Worm (Caenorhabditis elegans) whole organism, L2 larva: ENCODE measurements around the gene nhr-26.

ENCODE experiments used
- C34F6.9 ChIP-seq: fragments of 150-350 bp; optimal IDR thresholded peaks from 2 replicates; lab custom pipeline; 2014; ENCODE audit warnings: missing biosample characterization, missing genetic modification characterization
- F13H6.1 ChIP-seq: sonication (generic microtip); optimal IDR thresholded peaks from 2 replicates; lab custom pipeline; 2016; ENCODE audit warnings: missing genetic modification characterization, missing compliant biosample characterization
- R02D3.7 ChIP-seq: fragments of 150-350 bp; optimal IDR thresholded peaks from 2 replicates; lab custom pipeline; 2014; ENCODE audit warnings: missing biosample characterization, missing genetic modification characterization
- Y55F3AM.14 ChIP-seq: fragments of 200-800 bp; sonication (Bioruptor generic); optimal IDR thresholded peaks from 2 replicates; lab custom pipeline; 2018; ENCODE audit warnings: mild to moderate bottlenecking, missing genetic modification characterization, missing compliant biosample characterization
- aly-2 ChIP-seq: fragments of 150-350 bp; optimal IDR thresholded peaks from 2 replicates; lab custom pipeline; 2014; ENCODE audit warnings: missing biosample characterization, missing genetic modification characterization
- ceh-16 ChIP-seq: fragments of 150-350 bp; optimal IDR thresholded peaks from 2 replicates; lab custom pipeline; 2014; ENCODE audit warnings: missing biosample characterization, missing genetic modification characterization
- crh-2 ChIP-seq: sonication (generic microtip); optimal IDR thresholded peaks from 2 replicates; lab custom pipeline; 2017; ENCODE audit warnings: missing biosample characterization, missing genetic modification characterization
- egl-27 ChIP-seq: sonication (generic microtip); optimal IDR thresholded peaks from 3 replicates; lab custom pipeline; 2017; ENCODE audit warnings: missing biosample characterization, missing genetic modification reagents, missing genetic modification characterization
- elt-3 ChIP-seq: sonication (generic microtip); optimal IDR thresholded peaks from 2 replicates; lab custom pipeline; 2017; ENCODE audit warnings: missing biosample characterization, missing genetic modification characterization
- gmeb-1 ChIP-seq: fragments of 150-350 bp; optimal IDR thresholded peaks from 2 replicates; lab custom pipeline; 2014; ENCODE audit warnings: missing biosample characterization, missing genetic modification characterization
- lin-11 ChIP-seq: fragments of 150-350 bp; sonication (generic microtip); optimal IDR thresholded peaks from 2 replicates; lab custom pipeline; 2014; ENCODE audit warnings: missing biosample characterization, missing genetic modification characterization, inconsistent platforms, mixed read lengths
- lin-13 ChIP-seq: fragments of 150-350 bp; optimal IDR thresholded peaks from 2 replicates; lab custom pipeline; 2014; ENCODE audit warnings: missing biosample characterization, missing genetic modification reagents, missing genetic modification characterization
- mab-5 ChIP-seq: fragments of 150-350 bp; optimal IDR thresholded peaks from 2 replicates; lab custom pipeline; 2014; ENCODE audit warnings: missing biosample characterization, missing genetic modification characterization
- mbf-1 ChIP-seq: sonication (generic microtip); optimal IDR thresholded peaks from 2 replicates; lab custom pipeline; 2017; ENCODE audit warnings: missing biosample characterization, missing genetic modification characterization
- nhr-10 ChIP-seq: sonication (generic microtip); optimal IDR thresholded peaks from 2 replicates; lab custom pipeline; 2017; ENCODE audit warnings: missing biosample characterization, missing genetic modification characterization
- nhr-11 ChIP-seq: fragments of 150-350 bp; optimal IDR thresholded peaks from 2 replicates; lab custom pipeline; 2014; ENCODE audit warnings: missing biosample characterization, missing genetic modification characterization
- nhr-129 ChIP-seq: fragments of 150-350 bp; optimal IDR thresholded peaks from 2 replicates; lab custom pipeline; 2014; ENCODE audit warnings: missing biosample characterization, missing genetic modification characterization
- nhr-23 ChIP-seq: fragments of 150-350 bp; optimal IDR thresholded peaks from 2 replicates; lab custom pipeline; 2014; ENCODE audit warnings: missing biosample characterization, missing genetic modification reagents, missing genetic modification characterization
- nhr-25 ChIP-seq: fragments of 150-350 bp; sonication (generic microtip); optimal IDR thresholded peaks from 3 replicates; lab custom pipeline; 2014; ENCODE audit warnings: missing biosample characterization, missing genetic modification characterization
- nhr-77 ChIP-seq: fragments of 150-350 bp; optimal IDR thresholded peaks from 2 replicates; lab custom pipeline; 2014; ENCODE audit warnings: missing biosample characterization, missing genetic modification characterization
- peb-1 ChIP-seq: fragments of 150-350 bp; optimal IDR thresholded peaks from 2 replicates; lab custom pipeline; 2014; ENCODE audit warnings: missing biosample characterization, missing genetic modification characterization
- sem-4 ChIP-seq: fragments of 150-350 bp; optimal IDR thresholded peaks from 2 replicates; lab custom pipeline; 2014; ENCODE audit warnings: missing biosample characterization, missing genetic modification reagents, missing genetic modification characterization
- sma-9 ChIP-seq, 2 experiments: fragments of 150-350 bp in 1 of 2; sonication (generic microtip) in 1 of 2; optimal IDR thresholded peaks; 2 replicates each; lab custom pipeline; 2014 to 2016; ENCODE audit warnings: missing genetic modification characterization in 2 of 2, mild to moderate bottlenecking in 1 of 2, missing biosample characterization in 1 of 2, missing compliant biosample characterization in 1 of 2, missing genetic modification reagents in 1 of 2, moderate library complexity in 1 of 2
- snpc-4 ChIP-seq: fragments of 150-350 bp; optimal IDR thresholded peaks from 2 replicates; lab custom pipeline; 2014; ENCODE audit warnings: missing biosample characterization, missing genetic modification characterization
- unc-55 ChIP-seq: fragments of 150-350 bp; sonication (generic microtip); optimal IDR thresholded peaks from 3 replicates; lab custom pipeline; 2014; ENCODE audit warnings: missing biosample characterization, missing genetic modification reagents, missing genetic modification characterization
- unc-62 ChIP-seq: fragments of 150-350 bp; optimal IDR thresholded peaks from 2 replicates; lab custom pipeline; 2014; ENCODE audit warnings: missing biosample characterization, missing genetic modification reagents, missing genetic modification characterization
- ztf-4 ChIP-seq: fragments of 150-350 bp; optimal IDR thresholded peaks from 2 replicates; lab custom pipeline; 2014; ENCODE audit warnings: missing biosample characterization, missing genetic modification characterization

Gene nhr-26

DNA sequence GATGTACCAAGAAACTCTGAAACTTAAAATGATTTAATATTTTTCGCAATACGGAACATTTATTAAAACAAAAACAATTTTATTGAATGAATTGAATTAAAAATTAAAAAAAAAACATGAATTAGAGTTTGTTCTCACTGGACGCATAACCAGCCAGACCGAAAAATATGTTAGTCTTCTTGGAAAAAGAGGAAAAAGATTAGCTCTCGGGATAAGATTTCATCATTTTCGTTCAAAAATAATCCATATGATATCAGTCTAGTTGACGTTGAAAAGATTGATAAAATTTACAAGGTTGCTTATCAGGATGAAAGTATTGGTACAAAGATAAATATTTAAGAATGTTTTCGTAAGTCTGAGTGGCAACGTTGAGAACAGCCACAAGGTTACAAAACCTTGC is at the start of gene nhr-26:
Gene nhr-26 (minus strand): TSS at position 10 of the 400 bp plus-strand sequence.
- TF ChIP-seq sma-9 (GFP tag; optimal IDR thresholded peaks at IDR 0.05; lab: Kevin White, UChicago) = no peak
- no peak for TF ChIP-seq sma-9 (tag; optimal IDR thresholded peaks at IDR 0.05; lab: Kevin White, UChicago)
- TF ChIP-seq mbf-1 (tag; lab: Kevin White, UChicago) = no peak

DNA sequence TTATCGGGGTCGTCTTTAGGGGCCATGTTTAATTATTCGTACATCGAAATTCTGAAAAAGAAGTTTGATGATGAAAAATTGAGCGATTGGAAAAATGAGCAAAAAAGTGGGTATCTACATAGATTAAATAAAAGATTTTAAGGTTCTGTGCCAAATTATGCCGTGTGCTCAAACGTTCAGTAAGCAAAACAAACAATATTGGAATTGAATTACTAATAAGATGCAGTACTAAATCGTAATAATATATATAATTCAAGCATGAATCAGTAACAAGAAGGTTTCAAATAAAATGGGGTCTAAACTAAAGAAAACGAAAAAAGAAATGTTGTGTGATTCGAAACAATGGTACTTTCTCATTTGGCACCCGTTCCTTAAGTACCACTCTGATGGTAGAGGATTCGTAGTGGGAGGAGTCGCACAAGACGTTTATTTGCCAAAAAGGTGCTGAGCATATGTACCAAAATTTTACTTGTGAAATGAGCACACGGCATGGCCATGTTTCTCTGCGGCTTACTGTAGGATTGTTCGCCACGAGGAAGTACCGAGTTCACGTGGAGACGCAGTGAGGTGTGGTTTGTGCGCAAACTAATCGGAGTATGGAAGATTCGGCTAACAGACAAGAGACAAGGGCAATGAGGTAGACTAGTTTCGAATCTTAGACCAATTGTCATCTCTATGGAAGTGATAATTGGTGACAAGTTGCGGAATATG is 49.4 kb upstream of the nhr-26 start, which contains the start of gene pgp-14:
Gene pgp-14 (minus strand): TSS at position 51 of the 711 bp plus-strand sequence.
- peak; percentile 63 for TF ChIP-seq F13H6.1 (tag; lab: Kevin White, UChicago)
- peak; percentile 22 for TF ChIP-seq nhr-129
- no peak for TF ChIP-seq nhr-77 (tag; lab: Kevin White, UChicago)
- TF ChIP-seq, all 48 proteins: peak for 2

DNA sequence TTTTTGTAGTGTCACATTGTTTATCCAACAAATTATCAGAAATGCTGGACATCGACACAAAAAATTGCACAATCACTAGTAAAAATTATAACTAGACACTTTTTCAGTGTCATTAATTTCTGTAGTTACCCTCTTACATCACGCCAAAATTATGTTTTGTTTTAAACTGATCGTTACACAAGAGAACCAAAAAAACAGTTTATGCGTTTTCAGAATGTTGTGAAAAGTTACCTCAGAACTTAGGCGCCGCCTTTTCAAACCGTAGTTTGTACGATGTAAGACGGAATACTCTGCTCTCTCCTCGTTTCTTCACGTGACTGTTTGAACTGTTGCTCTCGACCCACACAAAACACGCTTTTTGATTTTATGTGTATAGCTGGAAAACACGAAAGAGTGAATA is 38.2 kb upstream of the nhr-26 start, which contains the start of gene pgp-13:
Gene pgp-13 (plus strand): TSS at position 301 of the 400 bp plus-strand sequence.
- TF ChIP-seq unc-62 (GFP tag; lab: Kevin White, UChicago) (no peak), peb-1 (tag; lab: Kevin White, UChicago) (no peak), mbf-1 (tag; lab: Kevin White, UChicago) (no peak), nhr-77 (tag; lab: Kevin White, UChicago) (no peak), sma-9 (GFP tag; optimal IDR thresholded peaks at IDR 0.05; lab: Kevin White, UChicago) (no peak), sma-9 (tag; optimal IDR thresholded peaks at IDR 0.05; lab: Kevin White, UChicago) (no peak), Y55F3AM.14 (no peak)

DNA sequence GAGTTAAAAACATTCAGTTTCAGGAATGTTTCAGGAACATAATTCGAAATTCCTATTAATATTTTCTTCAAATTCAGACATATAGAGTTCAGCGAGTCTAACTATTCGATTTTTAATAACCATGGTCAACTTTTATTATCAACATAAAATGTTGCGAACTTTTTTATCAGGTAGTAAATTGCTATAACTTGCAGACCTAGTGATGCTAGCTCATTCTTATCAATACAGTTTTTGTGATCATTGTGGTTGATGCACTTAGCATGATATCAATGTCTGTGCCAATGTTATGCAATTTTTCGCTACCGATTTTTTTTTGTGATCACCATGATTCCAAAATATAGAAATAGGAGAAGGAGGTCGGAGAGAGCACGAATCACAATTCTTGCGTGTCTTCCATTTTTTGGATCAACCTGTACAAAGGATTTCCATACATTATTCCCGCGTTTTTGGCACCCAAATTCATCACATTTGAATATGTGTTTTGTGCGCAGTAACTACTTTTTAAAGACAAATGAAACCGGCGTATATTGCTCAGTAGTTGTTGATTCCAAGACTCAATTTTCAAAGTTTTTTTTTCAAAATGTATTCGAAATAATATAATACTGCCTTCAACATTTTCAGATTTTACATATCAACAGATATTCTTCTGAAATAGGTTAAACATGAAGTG is 31.1 kb upstream of the nhr-26 start, which contains the start of gene pgp-12:
Gene pgp-12 (plus strand): TSS at position 620 of the 670 bp plus-strand sequence.
- no peak for TF ChIP-seq ceh-16 (tag; lab: Kevin White, UChicago)

DNA sequence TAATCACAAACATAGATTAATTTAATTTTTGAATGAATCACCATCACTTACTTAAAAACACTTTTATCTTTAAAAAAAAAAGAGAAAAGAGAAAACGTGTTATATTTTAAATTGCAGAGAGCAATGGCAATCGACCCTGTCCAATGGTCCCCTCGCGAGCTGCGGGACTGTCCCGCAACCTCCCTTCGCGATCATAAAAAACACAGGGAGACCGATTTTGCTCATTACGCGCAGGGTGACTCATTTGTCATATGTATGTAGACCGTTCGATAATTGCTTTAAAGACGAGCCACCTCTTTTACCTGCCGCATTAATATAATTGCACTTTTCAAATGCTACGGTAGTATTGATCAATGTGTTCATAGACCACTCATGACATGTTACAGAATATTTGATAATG is 29.8 kb upstream of the nhr-26 start:
- TF ChIP-seq R02D3.7 (tag; lab: Kevin White, UChicago) (no peak), egl-27 (tag; lab: Kevin White, UChicago) (no peak), snpc-4 (tag; lab: Kevin White, UChicago) (no peak), nhr-23 (tag; lab: Kevin White, UChicago) (no peak)

DNA sequence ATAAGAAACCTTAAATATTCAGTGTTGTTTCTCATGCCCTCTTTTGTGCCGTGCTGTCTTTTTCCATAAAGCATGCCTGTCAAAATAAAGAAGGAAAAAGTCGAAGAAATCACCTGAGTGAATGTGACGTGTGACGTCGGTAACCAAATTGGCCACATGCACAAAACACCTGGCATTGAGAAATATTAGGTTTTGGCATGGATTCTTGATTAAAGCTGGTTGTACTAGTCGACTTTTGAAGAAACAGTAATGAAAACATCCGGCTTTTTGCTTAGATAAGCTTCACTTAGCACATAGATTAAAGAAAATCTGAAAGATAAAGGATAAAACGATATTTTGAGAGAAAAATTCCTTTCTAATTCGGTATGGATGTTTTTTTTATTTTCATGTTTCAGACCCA is 25.9 kb upstream of the nhr-26 start:
- TF ChIP-seq lin-11 (tag; lab: Kevin White, UChicago) = peak; percentile 18
- no peak for TF ChIP-seq mbf-1 (tag; lab: Kevin White, UChicago)

DNA sequence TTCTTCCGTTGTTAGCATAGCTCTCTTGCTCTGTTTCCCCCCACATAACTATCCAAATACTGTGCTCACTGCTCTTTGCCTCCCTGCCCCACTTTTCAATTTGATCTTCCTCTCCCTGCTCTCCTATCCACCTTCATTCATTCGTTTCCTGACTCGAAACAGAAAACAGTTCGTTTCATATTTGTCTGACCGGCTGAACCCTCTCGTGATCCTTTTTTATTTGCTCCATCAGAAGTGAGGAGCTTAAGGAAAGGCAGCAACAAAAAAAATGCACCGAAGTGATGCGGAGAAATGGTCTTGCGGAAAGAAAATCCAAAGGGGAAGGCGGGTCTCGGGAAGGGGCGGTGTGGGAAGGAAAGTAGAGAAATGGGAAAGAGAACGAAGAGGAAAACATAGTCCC is 21.2 kb upstream of the nhr-26 start:
- TF ChIP-seq aly-2 (tag; lab: Kevin White, UChicago) (no peak), mab-5 (tag; lab: Kevin White, UChicago) (no peak), crh-2 (tag; lab: Kevin White, UChicago) (no peak), gmeb-1 (tag; lab: Kevin White, UChicago) (no peak), elt-3 (tag; lab: Kevin White, UChicago) (no peak), sem-4 (tag; lab: Kevin White, UChicago) (no peak), lin-13 (no peak), unc-55 (no peak), nhr-25 (no peak), C34F6.9 (no peak), nhr-10 (tag; lab: Kevin White, UChicago) (no peak), ztf-4 (tag; lab: Kevin White, UChicago) (no peak), mbf-1 (tag; lab: Kevin White, UChicago) (no peak), nhr-11 (no peak), nhr-77 (tag; lab: Kevin White, UChicago) (no peak), nhr-23 (tag; lab: Kevin White, UChicago) (no peak)
